Fruit fly (Drosophila melanogaster) whole organism, embryonic: ENCODE measurements around the gene CG2129.

ENCODE experiments used
- Abd-B ChIP-seq: fragments of 200-800 bp; sonication (Bioruptor generic); optimal IDR thresholded peaks from 2 replicates; lab custom pipeline; 2018; ENCODE audit warnings: missing biosample characterization, mild to moderate bottlenecking, missing genetic modification characterization, moderate library complexity
- BEAF-32 ChIP-seq: fragments of 200-800 bp; sonication (Bioruptor generic); optimal IDR thresholded peaks from 3 replicates; lab custom pipeline; 2017; ENCODE audit warnings: missing biosample characterization, missing genetic modification characterization, mild to moderate bottlenecking, moderate library complexity, missing genetic modification reagents
- CG10147 ChIP-seq: fragments of 200-800 bp; sonication (Bioruptor generic); optimal IDR thresholded peaks from 2 replicates; lab custom pipeline; 2019; ENCODE audit warnings: missing biosample characterization, mild to moderate bottlenecking, missing genetic modification characterization, moderate library complexity
- CG10274 ChIP-seq: fragments of 200-800 bp; sonication (Bioruptor generic); optimal IDR thresholded peaks from 3 replicates; lab custom pipeline; 2017; ENCODE audit warnings: missing biosample characterization, mild to moderate bottlenecking, missing genetic modification characterization
- CG10979 ChIP-seq: fragments of 200-800 bp; sonication (Bioruptor generic); optimal IDR thresholded peaks from 2 replicates; lab custom pipeline; 2018; ENCODE audit warnings: missing biosample characterization, mild to moderate bottlenecking, missing genetic modification characterization, moderate library complexity
- CG12942 ChIP-seq: fragments of 200-800 bp; sonication (Bioruptor generic); optimal IDR thresholded peaks from 3 replicates; lab custom pipeline; 2016; ENCODE audit warnings: missing biosample characterization, missing genetic modification characterization
- CG14710 ChIP-seq: fragments of 200-800 bp; sonication (Bioruptor generic); optimal IDR thresholded peaks from 3 replicates; lab custom pipeline; 2019; ENCODE audit warnings: missing biosample characterization, mild to moderate bottlenecking, missing genetic modification characterization, moderate library complexity
- CG15011 ChIP-seq: fragments of 200-800 bp; sonication (Bioruptor generic); optimal IDR thresholded peaks from 3 replicates; lab custom pipeline; 2018; ENCODE audit warnings: missing biosample characterization, mild to moderate bottlenecking, missing genetic modification characterization
- CG15514 ChIP-seq: fragments of 200-800 bp; sonication (Bioruptor generic); optimal IDR thresholded peaks from 3 replicates; lab custom pipeline; 2017; ENCODE audit warnings: missing biosample characterization, missing genetic modification characterization, mild to moderate bottlenecking, moderate library complexity, missing genetic modification reagents
- CG1602 ChIP-seq: fragments of 200-800 bp; sonication (Bioruptor generic); optimal IDR thresholded peaks from 3 replicates; lab custom pipeline; 2016; ENCODE audit warnings: missing biosample characterization, missing genetic modification characterization
- CG17385 ChIP-seq: fragments of 200-800 bp; sonication (Bioruptor generic); optimal IDR thresholded peaks from 3 replicates; lab custom pipeline; 2018; ENCODE audit warnings: missing biosample characterization, mild to moderate bottlenecking, missing genetic modification characterization
- CG18011 ChIP-seq: fragments of 200-800 bp; sonication (Bioruptor generic); optimal IDR thresholded peaks from 2 replicates; lab custom pipeline; 2017; ENCODE audit warnings: missing biosample characterization, missing genetic modification characterization, mild to moderate bottlenecking, moderate library complexity, missing genotype
- CG2129 ChIP-seq: fragments of 200-800 bp; sonication (Bioruptor generic); IDR thresholded peaks from 2 replicates; pipeline ENCODE4 v1.3.6; 2022; ENCODE audit warnings: missing biosample characterization, missing genetic modification characterization; ENCODE audit not compliant: partially characterized antibody
- CG32772 ChIP-seq: fragments of 200-800 bp; sonication (Bioruptor generic); IDR thresholded peaks from 2 replicates; pipeline ENCODE4 v1.3.6; 2022; ENCODE audit warnings: missing biosample characterization, missing genetic modification characterization
- CG4617 ChIP-seq: fragments of 200-800 bp; sonication (Bioruptor generic); optimal IDR thresholded peaks from 3 replicates; lab custom pipeline; 2016; ENCODE audit warnings: missing biosample characterization, missing genetic modification characterization, borderline replicate concordance
- CG6254 ChIP-seq: fragments of 200-800 bp; sonication (Bioruptor generic); optimal IDR thresholded peaks from 3 replicates; lab custom pipeline; 2017; ENCODE audit warnings: mild to moderate bottlenecking, missing biosample characterization, missing genetic modification reagents, missing genetic modification characterization
- CG9876 ChIP-seq: fragments of 200-800 bp; sonication (Bioruptor generic); optimal IDR thresholded peaks from 2 replicates; lab custom pipeline; 2016; ENCODE audit warnings: missing biosample characterization, missing genetic modification characterization
- D ChIP-seq, 2 experiments: fragments of 200-800 bp in 1 of 2; fragments of >200 bp in 1 of 2; sonication (Bioruptor generic) in 1 of 2; optimal IDR thresholded peaks; 2 replicates in 1 of 2; 3 replicates in 1 of 2; lab custom pipeline; 2017; ENCODE audit warnings: mild to moderate bottlenecking in 1 of 2, missing biosample characterization in 1 of 2, missing genetic modification characterization in 1 of 2, missing genetic modification reagents in 1 of 2
- Eip74EF ChIP-seq, 2 experiments: fragments of 200-800 bp in 1 of 2; fragments of >200 bp in 1 of 2; sonication (Bioruptor generic) in 1 of 2; optimal IDR thresholded peaks; 2 replicates each; lab custom pipeline; 2017 to 2019; ENCODE audit warnings: missing biosample characterization in 2 of 2, missing genetic modification characterization in 2 of 2, mild to moderate bottlenecking in 1 of 2, moderate library complexity in 1 of 2
- HLH4C ChIP-seq: fragments of 200-800 bp; sonication (Bioruptor generic); IDR thresholded peaks from 3 replicates; pipeline ENCODE4 v1.3.6; 2022; ENCODE audit warnings: missing biosample characterization, missing genetic modification characterization; ENCODE audit not compliant: partially characterized antibody
- Hmx ChIP-seq: fragments of 200-800 bp; sonication (Bioruptor generic); optimal IDR thresholded peaks from 2 replicates; lab custom pipeline; 2016; ENCODE audit warnings: missing biosample characterization, missing genetic modification characterization
- Hr51 ChIP-seq, 2 experiments: fragments of 200-800 bp; sonication (Bioruptor generic); optimal IDR thresholded peaks; 2 replicates in 1 of 2; 3 replicates in 1 of 2; lab custom pipeline; 2016 to 2018; ENCODE audit warnings: missing biosample characterization in 2 of 2, missing genetic modification characterization in 2 of 2, mild to moderate bottlenecking in 1 of 2, moderate library complexity in 1 of 2
- MBD-R2 ChIP-seq: fragments of 200-800 bp; sonication (Bioruptor generic); IDR thresholded peaks from 2 replicates; pipeline ENCODE4 v1.3.6; 2022; ENCODE audit warnings: missing biosample characterization, missing genetic modification characterization
- Med ChIP-seq: fragments of 200-800 bp; sonication (Bioruptor generic); peaks from one replicate; lab custom pipeline; 2016; ENCODE audit warnings: missing biosample characterization, missing genetic modification characterization, mild to moderate bottlenecking, inconsistent platforms, moderate library complexity
- Mes4 ChIP-seq: fragments of 200-800 bp; sonication (Bioruptor generic); optimal IDR thresholded peaks from 2 replicates; lab custom pipeline; 2016; ENCODE audit warnings: missing biosample characterization, missing genetic modification characterization
- Nf-YC ChIP-seq: fragments of 200-800 bp; optimal IDR thresholded peaks from 3 replicates; lab custom pipeline; 2019; ENCODE audit warnings: missing biosample characterization, mild to moderate bottlenecking, missing genetic modification characterization, moderate library complexity
- amos ChIP-seq: fragments of 200-800 bp; sonication (Bioruptor generic); IDR thresholded peaks from 2 replicates; pipeline ENCODE4 v1.3.6; 2022; ENCODE audit warnings: missing biosample characterization, missing genetic modification characterization; ENCODE audit not compliant: partially characterized antibody
- bcd ChIP-seq: fragments of 200-800 bp; sonication (Bioruptor generic); optimal IDR thresholded peaks from 2 replicates; lab custom pipeline; 2017; ENCODE audit warnings: missing biosample characterization, mild to moderate bottlenecking, missing genetic modification characterization
- btn ChIP-seq: fragments of 200-800 bp; sonication (Bioruptor generic); optimal IDR thresholded peaks from 2 replicates; lab custom pipeline; 2016; ENCODE audit warnings: missing biosample characterization, missing genetic modification characterization
- chinmo ChIP-seq: fragments of 200-800 bp; sonication (Bioruptor generic); IDR thresholded peaks from 4 replicates; pipeline ENCODE4 v1.3.6; 2022; ENCODE audit warnings: missing biosample characterization, missing genetic modification characterization; ENCODE audit not compliant: partially characterized antibody
- chm ChIP-seq: fragments of 200-800 bp; sonication (Bioruptor generic); IDR thresholded peaks from 2 replicates; pipeline ENCODE4 v1.3.6; 2022; ENCODE audit warnings: missing biosample characterization, missing genetic modification characterization
- ci ChIP-seq: fragments of 200-800 bp; sonication (Bioruptor generic); IDR thresholded peaks from 3 replicates; pipeline ENCODE4 v1.3.6; 2022; ENCODE audit warnings: missing biosample characterization, missing genetic modification characterization
- dmrt99B ChIP-seq: fragments of 200-800 bp; sonication (Bioruptor generic); optimal IDR thresholded peaks from 2 replicates; lab custom pipeline; 2018; ENCODE audit warnings: missing biosample characterization, mild to moderate bottlenecking, missing genetic modification characterization, moderate library complexity
- fd102C ChIP-seq: fragments of 200-800 bp; sonication (Bioruptor generic); optimal IDR thresholded peaks from 2 replicates; lab custom pipeline; 2018; ENCODE audit warnings: missing biosample characterization, mild to moderate bottlenecking, missing genetic modification characterization, moderate library complexity
- fd64A ChIP-seq: fragments of 200-800 bp; sonication (Bioruptor generic); optimal IDR thresholded peaks from 3 replicates; lab custom pipeline; 2018; ENCODE audit warnings: missing biosample characterization, mild to moderate bottlenecking, missing genetic modification characterization
- fru ChIP-seq: fragments of >200 bp; optimal IDR thresholded peaks from 2 replicates; lab custom pipeline; 2017
- fu2 ChIP-seq: fragments of 200-800 bp; sonication (Bioruptor generic); optimal IDR thresholded peaks from 2 replicates; lab custom pipeline; 2016; ENCODE audit warnings: missing biosample characterization, missing genetic modification characterization
- gcm ChIP-seq: fragments of 200-800 bp; sonication (Bioruptor generic); optimal IDR thresholded peaks from 2 replicates; lab custom pipeline; 2019; ENCODE audit warnings: missing biosample characterization, mild to moderate bottlenecking, missing genetic modification characterization, moderate library complexity
- gfzf ChIP-seq: fragments of 200-800 bp; sonication (Bioruptor generic); optimal IDR thresholded peaks from 2 replicates; lab custom pipeline; 2016; ENCODE audit warnings: missing biosample characterization, mild to moderate bottlenecking, missing genetic modification characterization, moderate library complexity
- insv ChIP-seq, 2 experiments: fragments of 200-800 bp; sonication (Bioruptor generic); optimal IDR thresholded peaks; 3 replicates each; lab custom pipeline; 2016 to 2018; ENCODE audit warnings: missing biosample characterization in 2 of 2, missing genetic modification characterization in 2 of 2
- lilli ChIP-seq: fragments of 200-800 bp; sonication (Bioruptor generic); optimal IDR thresholded peaks from 3 replicates; lab custom pipeline; 2016; ENCODE audit warnings: missing biosample characterization, missing genetic modification characterization
- nerfin-1 ChIP-seq: fragments of 200-800 bp; sonication (Bioruptor generic); optimal IDR thresholded peaks from 3 replicates; lab custom pipeline; 2019; ENCODE audit warnings: missing biosample characterization, mild to moderate bottlenecking, missing genetic modification characterization, moderate library complexity
- phol ChIP-seq: fragments of 200-800 bp; sonication (Bioruptor generic); optimal IDR thresholded peaks from 3 replicates; lab custom pipeline; 2018; ENCODE audit warnings: missing biosample characterization, mild to moderate bottlenecking, missing genetic modification characterization, moderate library complexity
- pita ChIP-seq: fragments of 200-800 bp; sonication (Bioruptor generic); optimal IDR thresholded peaks from 2 replicates; lab custom pipeline; 2017; ENCODE audit warnings: missing biosample characterization, mild to moderate bottlenecking, missing genetic modification characterization
- pzg ChIP-seq: fragments of 200-800 bp; sonication (Bioruptor generic); optimal IDR thresholded peaks from 3 replicates; lab custom pipeline; 2018; ENCODE audit warnings: missing biosample characterization, mild to moderate bottlenecking, missing genetic modification characterization, moderate library complexity
- vfl ChIP-seq: fragments of 200-800 bp; sonication (Bioruptor generic); optimal IDR thresholded peaks from 2 replicates; lab custom pipeline; 2016; ENCODE audit warnings: missing biosample characterization, missing genetic modification characterization

The CG2129 gene

DNA sequence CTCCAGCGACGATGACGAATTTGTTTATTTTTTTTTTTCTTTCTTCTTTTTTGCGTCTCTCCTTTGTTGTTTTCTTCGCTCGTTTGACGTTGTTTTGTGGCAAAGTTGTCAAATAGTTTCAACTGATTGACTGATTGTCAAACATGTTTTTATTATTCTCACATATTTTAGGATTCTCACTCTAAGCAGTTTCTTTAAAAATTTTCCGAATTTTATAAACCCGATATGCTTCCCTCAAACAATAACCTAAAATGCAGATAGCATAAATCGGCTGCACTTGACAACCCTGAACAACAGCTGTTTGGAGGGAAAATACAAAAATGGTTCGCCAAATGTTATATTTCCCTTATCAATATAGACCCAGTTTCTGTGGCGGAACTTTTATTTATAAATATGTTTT is 2.1 kb upstream of the CG2129 start, which contains the start of gene CG17982 (continued):
- TF ChIP-seq CG1602 (GFP tag; lab: Kevin White, UChicago) (peak; percentile 68), ci (GFP tag; lab: Robert Waterston, UW) (peak; percentile 90), CG2129 (GFP tag; lab: Robert Waterston, UW) (no peak), lilli (GFP tag; lab: Kevin White, UChicago) (peak; percentile 93), CG10147 (GFP tag; lab: Kevin White, UChicago) (peak; percentile 76), CG15011 (no peak), Hr51 (GFP tag; optimal IDR thresholded peaks at IDR 0.05; lab: Kevin White, UChicago) (peak; percentile 58 to 87), CG4617 (peak; percentile 61), Nf-YC (tag; lab: Kevin White, UChicago) (peak; percentile 81), Abd-B (GFP tag; lab: Kevin White, UChicago) (peak; percentile 58), bcd (GFP tag; lab: Kevin White, UChicago) (peak; percentile 75), Eip74EF (GFP tag; optimal IDR thresholded peaks at IDR 0.05; lab: Kevin White, UChicago) (peak in 1 of 2 experiments; percentile 71), CG10979 (peak; percentile 76)

DNA sequence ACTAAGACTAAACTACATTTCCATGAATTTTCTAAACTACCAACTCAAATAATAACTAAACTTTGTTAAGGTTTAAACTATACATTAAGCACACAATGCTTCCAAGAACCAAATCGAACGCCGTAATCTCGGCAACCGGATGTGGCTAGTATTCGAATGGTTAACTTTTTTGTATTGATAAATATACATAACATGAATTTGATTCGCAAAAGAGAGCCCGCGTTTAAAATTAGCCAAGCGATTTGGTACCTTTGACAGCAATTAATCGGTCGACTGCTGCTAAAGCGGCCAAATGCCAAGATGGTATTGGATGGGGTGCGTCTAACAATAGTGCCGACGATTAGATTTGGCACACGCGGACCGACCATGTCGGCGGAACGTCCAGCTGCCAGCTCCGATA is 2.0 kb downstream of the CG2129 start, which contains the start of gene CG15336:
CG15336 (plus strand) TSS at position 301 of the 400 bp plus-strand sequence.
- TF ChIP-seq vfl (GFP tag; lab: Kevin White, UChicago) (no peak), CG6254 (no peak), CG9876 (GFP tag; lab: Kevin White, UChicago) (no peak), Hmx (no peak), amos (GFP tag; lab: Robert Waterston, UW) (no peak), nerfin-1 (tag; lab: Kevin White, UChicago) (no peak), D (optimal IDR thresholded peaks at IDR 0.05; lab: Kevin White, UChicago) (no peak), D (GFP tag; optimal IDR thresholded peaks at IDR 0.05; lab: Kevin White, UChicago) (no peak), phol (tag; lab: Kevin White, UChicago) (no peak), btn (GFP tag; lab: Kevin White, UChicago) (no peak), fd102C (GFP tag; lab: Kevin White, UChicago) (no peak)

DNA sequence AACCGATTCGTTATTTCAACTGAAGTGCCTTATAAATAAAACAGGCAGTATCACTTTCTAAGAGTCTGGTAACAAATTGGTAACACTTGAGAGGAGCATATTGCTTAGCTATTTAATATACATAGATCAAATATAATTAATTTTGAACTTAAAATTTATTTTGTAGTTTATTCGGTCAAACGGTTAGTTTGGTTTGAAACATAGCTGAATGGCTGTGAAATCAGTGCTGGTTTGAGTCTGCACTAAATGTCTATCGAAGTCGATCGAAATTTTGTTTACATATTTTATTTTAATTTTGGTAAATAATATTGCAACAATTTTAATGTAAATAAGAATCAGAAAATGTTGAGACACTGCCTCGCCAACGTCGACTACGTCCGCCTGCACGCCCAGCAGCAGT is 2.9 kb downstream of the CG2129 start, which contains the start of gene CG10959:
CG10959 (plus strand) TSS at position 228 of the 400 bp plus-strand sequence.
- TF ChIP-seq CG12942 (GFP tag; lab: Kevin White, UChicago) (no peak), gcm (GFP tag; lab: Kevin White, UChicago) (no peak), fu2 (GFP tag; lab: Kevin White, UChicago) (no peak), HLH4C (GFP tag; lab: Robert Waterston, UW) (0 out of 3 replicates have a peak, but pooled peaks have one; percentile 34), BEAF-32 (GFP tag; lab: Kevin White, UChicago) (peak; percentile 23), CG32772 (no peak), MBD-R2 (GFP tag; lab: Robert Waterston, UW) (peak; percentile 61; the same call in 1 of the 2 replicates), CG14710 (tag; lab: Kevin White, UChicago) (peak; percentile 33), Mes4 (GFP tag; lab: Kevin White, UChicago) (no peak), CG18011 (peak; percentile 23), CG4617 (peak; percentile 37), CG17385 (GFP tag; lab: Kevin White, UChicago) (no peak), CG10274 (no peak), Med (GFP tag; lab: Kevin White, UChicago) (peak; percentile 0), CG15514 (GFP tag; lab: Kevin White, UChicago) (peak; percentile 67), chm (no peak), insv (GFP tag; optimal IDR thresholded peaks at IDR 0.05; lab: Kevin White, UChicago) (peak in 1 of 2 experiments; percentile 10), fru (lab: Kevin White, UChicago) (no peak), chinmo (GFP tag; lab: Robert Waterston, UW) (no peak), pzg (GFP tag; lab: Kevin White, UChicago) (peak; percentile 41), pita (peak; percentile 51), gfzf (peak; percentile 17), dmrt99B (no peak), fd64A (GFP tag; lab: Kevin White, UChicago) (no peak)
